Worm (Caenorhabditis elegans): ENCODE results near the gene R02D5.24.

- TF ChIP-seq ceh-36 (tag; optimal IDR thresholded peaks at IDR 0.05) (no peak), tbx-37 (GFP tag; conservative IDR thresholded peaks at IDR 0.05) (no peak), tbx-11 (GFP tag; IDR thresholded peaks at IDR 0.05) (no peak), flt-1 (GFP tag; IDR thresholded peaks at IDR 0.05) (no peak), hmg-4 (GFP tag; optimal IDR thresholded peaks at IDR 0.05) (no peak), scrt-1 (GFP tag; IDR thresholded peaks at IDR 0.05) (no peak), ama-1 (optimal IDR thresholded peaks at IDR 0.05) (no peak), hnd-1 (tag; optimal IDR thresholded peaks at IDR 0.05) (no peak), aly-1 (tag; optimal IDR thresholded peaks at IDR 0.05) (no peak), ets-7 (tag; optimal IDR thresholded peaks at IDR 0.05) (no peak), sea-1 (GFP tag; conservative IDR thresholded peaks at IDR 0.05) (no peak), tra-4 (tag; optimal IDR thresholded peaks at IDR 0.05) (no peak)
These were observed 38.5 kb upstream of the R02D5.24 start for ce11 chrV:14462653-14463052.

All from whole organism, early embryonic.